Fruit fly (Drosophila melanogaster) whole organism, embryonic: ENCODE data around the gene Sytbeta.
A peak's percentile ranks its signal among the peaks of the same experiment; 100 is the strongest.

Experiments
- Abd-B ChIP-seq: fragments of 200-800 bp; sonication (Bioruptor generic); optimal IDR thresholded peaks from 2 replicates; lab custom pipeline; 2018; ENCODE audit warnings: missing biosample characterization, mild to moderate bottlenecking, missing genetic modification characterization, moderate library complexity
- Awh ChIP-seq: fragments of 200-800 bp; sonication (Bioruptor generic); IDR thresholded peaks from 2 replicates; pipeline ENCODE4, ENCODE4 v1.3.6; 2022; ENCODE audit warnings: missing biosample characterization, missing genetic modification characterization
- B-H2 ChIP-seq: fragments of 200-800 bp; sonication (Bioruptor generic); optimal IDR thresholded peaks from 2 replicates; lab custom pipeline; 2018; ENCODE audit warnings: missing biosample characterization, mild to moderate bottlenecking, missing genetic modification characterization
- BEAF-32 ChIP-seq: fragments of 200-800 bp; sonication (Bioruptor generic); optimal IDR thresholded peaks from 3 replicates; lab custom pipeline; 2017; ENCODE audit warnings: missing biosample characterization, missing genetic modification characterization, mild to moderate bottlenecking, moderate library complexity, missing genetic modification reagents
- CG11504 ChIP-seq: fragments of 200-800 bp; sonication (Bioruptor generic); optimal IDR thresholded peaks from 3 replicates; lab custom pipeline; 2019; ENCODE audit warnings: missing biosample characterization, mild to moderate bottlenecking, missing genetic modification characterization, moderate library complexity
- CG12299 ChIP-seq: fragments of 200-800 bp; sonication (Bioruptor generic); optimal IDR thresholded peaks from 2 replicates; lab custom pipeline; 2018; ENCODE audit warnings: missing biosample characterization, mild to moderate bottlenecking, missing genetic modification characterization
- CG13287 ChIP-seq: fragments of 200-800 bp; sonication (Bioruptor generic); IDR thresholded peaks from 2 replicates; pipeline ENCODE4 v1.3.6; 2022; ENCODE audit warnings: missing biosample characterization, missing genetic modification characterization; ENCODE audit not compliant: partially characterized antibody
- CG14014 ChIP-seq: fragments of 200-800 bp; sonication (Bioruptor generic); IDR thresholded peaks from 2 replicates; pipeline ENCODE4 v1.3.6; 2022; ENCODE audit warnings: missing biosample characterization, missing genetic modification characterization
- CG1603 ChIP-seq: fragments of 200-800 bp; sonication (Bioruptor generic); optimal IDR thresholded peaks from 2 replicates; lab custom pipeline; 2019; ENCODE audit warnings: missing biosample characterization, mild to moderate bottlenecking, missing genetic modification characterization, moderate library complexity
- CG2199 ChIP-seq: fragments of 200-800 bp; sonication (Bioruptor generic); IDR thresholded peaks from 3 replicates; pipeline ENCODE4 v1.3.6; 2022; ENCODE audit warnings: missing biosample characterization, missing genetic modification characterization
- CG2678 ChIP-seq: fragments of 200-800 bp; sonication (Bioruptor generic); optimal IDR thresholded peaks from 3 replicates; lab custom pipeline; 2019; ENCODE audit warnings: missing biosample characterization, mild to moderate bottlenecking, missing genetic modification characterization, moderate library complexity
- CG3065 ChIP-seq: fragments of 200-800 bp; sonication (Bioruptor generic); optimal IDR thresholded peaks from 2 replicates; lab custom pipeline; 2016; ENCODE audit warnings: missing biosample characterization, missing genetic modification characterization
- CG31365 ChIP-seq: fragments of 200-800 bp; sonication (Bioruptor generic); optimal IDR thresholded peaks from 2 replicates; lab custom pipeline; 2018; ENCODE audit warnings: missing biosample characterization, mild to moderate bottlenecking, missing genetic modification characterization
- CG32532 ChIP-seq: fragments of 200-800 bp; sonication (Bioruptor generic); IDR thresholded peaks from 2 replicates; pipeline ENCODE4 v1.3.6; 2022; ENCODE audit warnings: missing biosample characterization, missing genetic modification characterization
- CG4617 ChIP-seq: fragments of 200-800 bp; sonication (Bioruptor generic); optimal IDR thresholded peaks from 3 replicates; lab custom pipeline; 2016; ENCODE audit warnings: missing biosample characterization, missing genetic modification characterization, borderline replicate concordance
- CG4707 ChIP-seq: fragments of 200-800 bp; sonication (Bioruptor generic); optimal IDR thresholded peaks from 2 replicates; lab custom pipeline; 2018; ENCODE audit warnings: missing biosample characterization, mild to moderate bottlenecking, missing genetic modification characterization, moderate library complexity
- CG5245 ChIP-seq: fragments of 200-800 bp; sonication (Bioruptor generic); optimal IDR thresholded peaks from 3 replicates; lab custom pipeline; 2016; ENCODE audit warnings: missing biosample characterization, missing genetic modification characterization
- CG6791 ChIP-seq: fragments of 200-800 bp; sonication (Bioruptor generic); IDR thresholded peaks from 3 replicates; pipeline ENCODE4 v1.3.6; 2022; ENCODE audit warnings: missing biosample characterization, missing genetic modification characterization; ENCODE audit not compliant: partially characterized antibody
- CG9727 ChIP-seq: fragments of 200-800 bp; sonication (Bioruptor generic); optimal IDR thresholded peaks from 3 replicates; lab custom pipeline; 2017; ENCODE audit warnings: missing biosample characterization, mild to moderate bottlenecking, missing genetic modification characterization
- CG9797 ChIP-seq: fragments of 200-800 bp; sonication (Bioruptor generic); optimal IDR thresholded peaks from 3 replicates; lab custom pipeline; 2018; ENCODE audit warnings: missing biosample characterization, mild to moderate bottlenecking, missing genetic modification characterization
- CTCF ChIP-seq: fragments of 200-800 bp; sonication (Bioruptor generic); optimal IDR thresholded peaks from 2 replicates; lab custom pipeline; 2017; ENCODE audit warnings: missing biosample characterization, mild to moderate bottlenecking, missing genetic modification characterization, moderate library complexity
- Chrac-16 ChIP-seq: fragments of 200-800 bp; sonication (Bioruptor generic); optimal IDR thresholded peaks from 3 replicates; lab custom pipeline; 2016; ENCODE audit warnings: missing biosample characterization, missing genetic modification characterization
- Dp ChIP-seq: fragments of 200-800 bp; sonication (Bioruptor generic); optimal IDR thresholded peaks from 2 replicates; lab custom pipeline; 2018; ENCODE audit warnings: missing biosample characterization, mild to moderate bottlenecking, missing genetic modification characterization, moderate library complexity
- E2f2 ChIP-seq: fragments of 200-800 bp; sonication (Bioruptor generic); IDR thresholded peaks from 2 replicates; pipeline ENCODE4 v1.3.6; 2022; ENCODE audit warnings: missing biosample characterization, missing genetic modification characterization
- HmgD ChIP-seq: fragments of 200-800 bp; sonication (Bioruptor generic); optimal IDR thresholded peaks from 3 replicates; lab custom pipeline; 2016; ENCODE audit warnings: missing biosample characterization, missing genetic modification characterization
- Hsf ChIP-seq: fragments of 200-800 bp; sonication (Bioruptor generic); optimal IDR thresholded peaks from 3 replicates; lab custom pipeline; 2016; ENCODE audit warnings: missing biosample characterization, missing genetic modification characterization
- Kr ChIP-seq: fragments of 200-800 bp; sonication (Bioruptor generic); optimal IDR thresholded peaks from 2 replicates; lab custom pipeline; 2017; ENCODE audit warnings: missing biosample characterization, mild to moderate bottlenecking, missing genetic modification characterization
- Myb ChIP-seq: fragments of 200-800 bp; sonication (Bioruptor generic); optimal IDR thresholded peaks from 2 replicates; lab custom pipeline; 2016; ENCODE audit warnings: missing biosample characterization, missing genetic modification characterization
- Pdp1 ChIP-seq, 2 experiments: fragments of 200-800 bp; sonication (Bioruptor generic); optimal IDR thresholded peaks; 3 replicates each; lab custom pipeline; 2016; ENCODE audit warnings: missing biosample characterization in 2 of 2, missing genetic modification characterization in 2 of 2, mild to moderate bottlenecking in 1 of 2, moderate library complexity in 1 of 2
- amos ChIP-seq: fragments of 200-800 bp; sonication (Bioruptor generic); IDR thresholded peaks from 2 replicates; pipeline ENCODE4 v1.3.6; 2022; ENCODE audit warnings: missing biosample characterization, missing genetic modification characterization; ENCODE audit not compliant: partially characterized antibody
- ato ChIP-seq: fragments of 200-800 bp; sonication (Bioruptor generic); IDR thresholded peaks from 2 replicates; pipeline ENCODE4 v1.3.6; 2022; ENCODE audit warnings: missing biosample characterization, missing genetic modification characterization; ENCODE audit not compliant: partially characterized antibody
- btn ChIP-seq: fragments of 200-800 bp; sonication (Bioruptor generic); optimal IDR thresholded peaks from 2 replicates; lab custom pipeline; 2016; ENCODE audit warnings: missing biosample characterization, missing genetic modification characterization
- cato ChIP-seq: fragments of 200-800 bp; sonication (Bioruptor generic); optimal IDR thresholded peaks from 2 replicates; lab custom pipeline; 2016; ENCODE audit warnings: missing biosample characterization, missing genetic modification characterization, borderline replicate concordance
- ci ChIP-seq: fragments of 200-800 bp; sonication (Bioruptor generic); IDR thresholded peaks from 3 replicates; pipeline ENCODE4 v1.3.6; 2022; ENCODE audit warnings: missing biosample characterization, missing genetic modification characterization
- ems ChIP-seq: fragments of 200-800 bp; sonication (Bioruptor generic); optimal IDR thresholded peaks from 3 replicates; lab custom pipeline; 2016; ENCODE audit warnings: missing biosample characterization, missing genetic modification characterization
- eyg ChIP-seq: fragments of 200-800 bp; sonication (Bioruptor generic); optimal IDR thresholded peaks from 3 replicates; lab custom pipeline; 2016; ENCODE audit warnings: missing biosample characterization, missing genetic modification characterization
- gcm ChIP-seq: fragments of 200-800 bp; sonication (Bioruptor generic); optimal IDR thresholded peaks from 2 replicates; lab custom pipeline; 2019; ENCODE audit warnings: missing biosample characterization, mild to moderate bottlenecking, missing genetic modification characterization, moderate library complexity
- gfzf ChIP-seq: fragments of 200-800 bp; sonication (Bioruptor generic); optimal IDR thresholded peaks from 2 replicates; lab custom pipeline; 2016; ENCODE audit warnings: missing biosample characterization, mild to moderate bottlenecking, missing genetic modification characterization, moderate library complexity
- kay ChIP-seq: fragments of 200-800 bp; sonication (Bioruptor generic); optimal IDR thresholded peaks from 2 replicates; lab custom pipeline; 2016; ENCODE audit warnings: missing biosample characterization, missing genetic modification characterization
- knrl ChIP-seq: fragments of 200-800 bp; sonication (Bioruptor generic); IDR thresholded peaks from 3 replicates; pipeline ENCODE4 v1.3.6; 2022; ENCODE audit warnings: missing biosample characterization, missing genetic modification characterization; ENCODE audit not compliant: partially characterized antibody
- nerfin-2 ChIP-seq: fragments of 200-800 bp; sonication (Bioruptor generic); IDR thresholded peaks from 2 replicates; pipeline ENCODE4 v1.3.6; 2022; ENCODE audit warnings: missing biosample characterization, missing genetic modification characterization; ENCODE audit not compliant: partially characterized antibody
- pb ChIP-seq: fragments of 200-800 bp; sonication (Bioruptor generic); optimal IDR thresholded peaks from 3 replicates; lab custom pipeline; 2016; ENCODE audit warnings: missing biosample characterization, missing genetic modification characterization
- pita ChIP-seq: fragments of 200-800 bp; sonication (Bioruptor generic); optimal IDR thresholded peaks from 2 replicates; lab custom pipeline; 2017; ENCODE audit warnings: missing biosample characterization, mild to moderate bottlenecking, missing genetic modification characterization
- pzg ChIP-seq: fragments of 200-800 bp; sonication (Bioruptor generic); optimal IDR thresholded peaks from 3 replicates; lab custom pipeline; 2018; ENCODE audit warnings: missing biosample characterization, mild to moderate bottlenecking, missing genetic modification characterization, moderate library complexity
- run ChIP-seq: fragments of 200-800 bp; sonication (Bioruptor generic); optimal IDR thresholded peaks from 3 replicates; lab custom pipeline; 2018; ENCODE audit warnings: missing biosample characterization, mild to moderate bottlenecking, missing genetic modification characterization
- sr ChIP-seq: fragments of 200-800 bp; sonication (Bioruptor generic); IDR thresholded peaks from 3 replicates; pipeline ENCODE4 v1.3.6; 2022; ENCODE audit warnings: missing biosample characterization, missing genetic modification characterization
- stwl ChIP-seq: fragments of 200-800 bp; sonication (Bioruptor generic); optimal IDR thresholded peaks from 3 replicates; lab custom pipeline; 2018; ENCODE audit warnings: missing biosample characterization, mild to moderate bottlenecking, missing genetic modification characterization, moderate library complexity
- tup ChIP-seq: fragments of 200-800 bp; sonication (Bioruptor generic); optimal IDR thresholded peaks from 2 replicates; lab custom pipeline; 2016; ENCODE audit warnings: missing biosample characterization, mild to moderate bottlenecking, missing genetic modification characterization, moderate library complexity
- tx ChIP-seq: fragments of 200-800 bp; sonication (Bioruptor generic); optimal IDR thresholded peaks from 2 replicates; lab custom pipeline; 2016; ENCODE audit warnings: missing biosample characterization, missing genetic modification characterization
- z ChIP-seq: fragments of 200-800 bp; sonication (Bioruptor generic); IDR thresholded peaks from 3 replicates; pipeline ENCODE4 v1.3.6; 2022; ENCODE audit warnings: missing biosample characterization, missing genetic modification characterization

The Sytbeta gene

DNA sequence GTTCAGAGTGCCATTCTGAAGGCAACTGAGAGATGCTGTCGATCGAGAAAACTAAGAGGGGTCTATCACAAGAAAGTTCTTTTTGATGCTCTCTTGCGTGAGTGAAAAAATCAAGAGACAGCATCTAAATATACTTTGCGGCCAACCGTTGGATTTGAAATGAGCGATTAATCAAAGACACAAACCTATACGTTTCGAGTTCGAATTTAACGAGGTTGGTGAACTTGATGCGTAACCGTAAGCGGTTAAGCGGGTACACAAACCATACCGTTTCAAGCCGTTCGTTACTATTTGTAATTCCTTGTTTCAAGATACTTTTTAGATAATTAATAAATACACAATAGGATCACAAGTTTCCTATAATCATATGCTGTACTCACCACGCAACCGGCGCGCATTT is 7.4 kb upstream of the Sytbeta start:
- no peak for TF ChIP-seq B-H2 (GFP tag; lab: Kevin White, UChicago)
- TF ChIP-seq tx (GFP tag; lab: Kevin White, UChicago) = no peak
- no peak for TF ChIP-seq CG4707 (GFP tag; lab: Kevin White, UChicago)
- no peak for TF ChIP-seq Pdp1 (GFP tag; optimal IDR thresholded peaks at IDR 0.05; lab: Kevin White, UChicago)
- TF ChIP-seq CG1603 = peak; percentile 20
- TF ChIP-seq Chrac-16 (GFP tag; lab: Kevin White, UChicago) = no peak
- peak; percentile 19; the same call in 1 of the 2 replicates for TF ChIP-seq amos (GFP tag; lab: Robert Waterston, UW)
- TF ChIP-seq CTCF (GFP tag; lab: Kevin White, UChicago) = peak; percentile 77
- TF ChIP-seq CG12299 = no peak
- TF ChIP-seq Myb = peak; percentile 97
- TF ChIP-seq Kr = no peak
- TF ChIP-seq Dp (GFP tag; lab: Kevin White, UChicago) = peak; percentile 5
- peak; percentile 71 for TF ChIP-seq CG11504 (tag; lab: Kevin White, UChicago)
- no peak for TF ChIP-seq ems (GFP tag; lab: Kevin White, UChicago)
- no peak for TF ChIP-seq Awh (GFP tag; lab: Robert Waterston, UW)
- TF ChIP-seq tup (GFP tag; lab: Kevin White, UChicago) = no peak
- TF ChIP-seq HmgD = peak; percentile 0
- peak; percentile 47; the same call in 1 of the 3 replicates for TF ChIP-seq CG6791
- TF ChIP-seq sr (GFP tag; lab: Robert Waterston, UW) = no peak
- 0 out of 2 replicates have a peak, but pooled peaks have one; percentile 25 for TF ChIP-seq nerfin-2 (GFP tag; lab: Robert Waterston, UW)
- peak; percentile 25 for TF ChIP-seq gfzf (GFP tag; lab: Kevin White, UChicago)
- TF ChIP-seq Abd-B = no peak
- TF ChIP-seq kay (GFP tag; lab: Kevin White, UChicago) = no peak
- TF ChIP-seq knrl (GFP tag; lab: Robert Waterston, UW) = 0 out of 3 replicates have a peak, but pooled peaks have one; percentile 26
- no peak for TF ChIP-seq run (tag; lab: Kevin White, UChicago)
- TF ChIP-seq CG31365 (tag; lab: Kevin White, UChicago) = peak; percentile 3
- TF ChIP-seq z (GFP tag; lab: Robert Waterston, UW) = peak; percentile 69; the same call in 1 of the 3 replicates
- peak; percentile 42; the same call in 1 of the 2 replicates for TF ChIP-seq E2f2 (GFP tag; lab: Robert Waterston, UW)
- no peak for TF ChIP-seq cato
- TF ChIP-seq CG14014 (GFP tag; lab: Robert Waterston, UW) = no peak
- no peak for TF ChIP-seq btn (GFP tag; lab: Kevin White, UChicago)
- no peak for TF ChIP-seq eyg (GFP tag; lab: Kevin White, UChicago)
- peak; percentile 11 for TF ChIP-seq gcm (GFP tag; lab: Kevin White, UChicago)
- TF ChIP-seq pita (GFP tag; lab: Kevin White, UChicago) = peak; percentile 67
- TF ChIP-seq CG3065 (GFP tag; lab: Kevin White, UChicago) = no peak
- 0 out of 3 replicates have a peak, but pooled peaks have one; percentile 52 for TF ChIP-seq CG2199
- TF ChIP-seq pb = no peak
- 0 out of 2 replicates have a peak, but pooled peaks have one; percentile 10 for TF ChIP-seq CG32532 (GFP tag; lab: Robert Waterston, UW)
- TF ChIP-seq CG2678 (tag; lab: Kevin White, UChicago) = no peak
- TF ChIP-seq ci (GFP tag; lab: Robert Waterston, UW) = 0 out of 3 replicates have a peak, but pooled peaks have one; percentile 41
- no peak for TF ChIP-seq Hsf (GFP tag; lab: Kevin White, UChicago)
- TF ChIP-seq ato (GFP tag; lab: Robert Waterston, UW) = 0 out of 2 replicates have a peak, but pooled peaks have one; percentile 46
- peak; percentile 11 for TF ChIP-seq pzg
- TF ChIP-seq BEAF-32 (GFP tag; lab: Kevin White, UChicago) = peak; percentile 17
- peak; percentile 42 for TF ChIP-seq CG13287 (GFP tag; lab: Robert Waterston, UW)
- TF ChIP-seq CG9727 (GFP tag; lab: Kevin White, UChicago) = no peak
- no peak for TF ChIP-seq CG4617 (GFP tag; lab: Kevin White, UChicago)
- no peak for TF ChIP-seq CG9797 (GFP tag; lab: Kevin White, UChicago)
- TF ChIP-seq CG5245 (GFP tag; lab: Kevin White, UChicago) = no peak
- TF ChIP-seq stwl (tag; lab: Kevin White, UChicago) = peak; percentile 46
